Fruit fly (Drosophila melanogaster): ENCODE results near the gene r-l.

- no peak for TF ChIP-seq lz (GFP tag; optimal IDR thresholded peaks at IDR 0.05)
- no peak for TF ChIP-seq acj6 (GFP tag; optimal IDR thresholded peaks at IDR 0.05)
Measured at dm6 chr3R:21073141-21073540, at the start of gene r-l.

Data from whole organism, prepupa.